Worm (Caenorhabditis elegans): Measurements from ENCODE around the gene T28A11.18.

Gene T28A11.18

ce11 chrV:3242984-3243383 is 24.9 kb downstream of the T28A11.18 start, which contains the start of gene gst-23:
TSS of gene gst-23 (plus strand) at chrV:3243284.
- TF ChIP-seq nfya-1 (tag; optimal IDR thresholded peaks at IDR 0.05; ENCODE audit: borderline replicate concordance, insufficient read depth), result no peak
- TF ChIP-seq egrh-3 (GFP tag; IDR thresholded peaks at IDR 0.05), result no peak
- TF ChIP-seq tbx-9 (tag; optimal IDR thresholded peaks at IDR 0.05; ENCODE audit: borderline replicate concordance), result no peak
- TF ChIP-seq lin-26 (GFP tag; IDR thresholded peaks at IDR 0.05), result no peak
- no peak for TF ChIP-seq lsl-1 (GFP tag; optimal IDR thresholded peaks at IDR 0.05)
- no peak for TF ChIP-seq ztf-6 (GFP tag; IDR thresholded peaks at IDR 0.05)
- TF ChIP-seq aptf-2 (GFP tag; conservative IDR thresholded peaks at IDR 0.05), result no peak
- no peak for TF ChIP-seq him-1 (tag; optimal IDR thresholded peaks at IDR 0.05)
- no peak for TF ChIP-seq F49E8.2 (tag; optimal IDR thresholded peaks at IDR 0.05; ENCODE audit: insufficient read depth)
- TF ChIP-seq egl-18 (GFP tag; IDR thresholded peaks at IDR 0.05), result no peak
- no peak for TF ChIP-seq C06A6.2 (GFP tag; conservative IDR thresholded peaks at IDR 0.05)
- no peak for TF ChIP-seq Y79H2A.3 (GFP tag; conservative IDR thresholded peaks at IDR 0.05)
- TF ChIP-seq snpc-1.1 (tag; optimal IDR thresholded peaks at IDR 0.05; ENCODE audit: insufficient read depth), result no peak
- TF ChIP-seq bed-1 (GFP tag; IDR thresholded peaks at IDR 0.05), result no peak
- no peak for TF ChIP-seq C17E4.6 (GFP tag; IDR thresholded peaks at IDR 0.05)
- TF ChIP-seq pbrm-1 (GFP tag; IDR thresholded peaks at IDR 0.05), result no peak

- no peak for TF ChIP-seq madf-8 (GFP tag; conservative IDR thresholded peaks at IDR 0.05)
- TF ChIP-seq Y53F4B.3 (GFP tag; IDR thresholded peaks at IDR 0.05), result no peak
- TF ChIP-seq unc-130 (GFP tag; optimal IDR thresholded peaks at IDR 0.05), result no peak
- TF ChIP-seq lsl-1 (GFP tag; optimal IDR thresholded peaks at IDR 0.05), result no peak
- no peak for TF ChIP-seq tlf-1 (GFP tag; optimal IDR thresholded peaks at IDR 0.05)
- no peak for TF ChIP-seq lsy-27 (tag; optimal IDR thresholded peaks at IDR 0.05; ENCODE audit: borderline replicate concordance, insufficient read depth)
- TF ChIP-seq B0261.1 (tag; optimal IDR thresholded peaks at IDR 0.05), result no peak
- no peak for TF ChIP-seq Y53G8AR.9 (GFP tag; conservative IDR thresholded peaks at IDR 0.05)
- TF ChIP-seq lir-1 (GFP tag; conservative IDR thresholded peaks at IDR 0.05), result no peak
Observed at ce11 chrV:3241175-3241574, 26.7 kb downstream of the T28A11.18 start, which contains the start of gene srj-11. TSS of gene srj-11 (plus strand) at chrV:3241424.

ce11 chrV:3236610-3237009 is 31.2 kb downstream of the T28A11.18 start, which contains the start of the genes K08D9.9 and str-16:
TSS of gene K08D9.9 (minus strand) at chrV:3236710.
TSS of gene str-16 (plus strand) at chrV:3236875.
- no peak for TF ChIP-seq nhr-120 (GFP tag; IDR thresholded peaks at IDR 0.05)

ce11 chrV:3234887-3235286 is 33.0 kb downstream of the T28A11.18 start, which contains the start of gene K08D9.6:
TSS of gene K08D9.6 (minus strand) at chrV:3234987.
- TF ChIP-seq ceh-40 (GFP tag; IDR thresholded peaks at IDR 0.05) (no peak), lin-35 (GFP tag; optimal IDR thresholded peaks at IDR 0.05) (no peak), fkh-3 (tag; optimal IDR thresholded peaks at IDR 0.05) (no peak), aptf-3 (GFP tag; IDR thresholded peaks at IDR 0.05) (no peak), snpc-1.1 (tag; optimal IDR thresholded peaks at IDR 0.05; ENCODE audit: insufficient read depth) (no peak), nhr-179 (tag; optimal IDR thresholded peaks at IDR 0.05) (no peak), F57C9.4 (tag; optimal IDR thresholded peaks at IDR 0.05) (no peak), C06A6.2 (GFP tag; conservative IDR thresholded peaks at IDR 0.05) (no peak), tlf-1 (GFP tag; optimal IDR thresholded peaks at IDR 0.05) (no peak), sea-2 (GFP tag; IDR thresholded peaks at IDR 0.05) (no peak), dpl-1 (GFP tag; optimal IDR thresholded peaks at IDR 0.05) (no peak), F23B12.7 (tag; optimal IDR thresholded peaks at IDR 0.05; ENCODE audit: insufficient read depth) (no peak), nhr-27 (tag; optimal IDR thresholded peaks at IDR 0.05) (no peak), lin-54 (GFP tag; optimal IDR thresholded peaks at IDR 0.05) (no peak)

Measured in whole organism, young adult.